Worm (Caenorhabditis elegans) whole organism, young adult: ENCODE measurements around the gene sre-42.

ENCODE experiments used
- B0019.2 ChIP-seq: fragments of 200-800 bp; sonication (Bioruptor generic); conservative IDR thresholded peaks from 2 replicates; pipeline ENCODE4 v1.3.6; 2022; ENCODE audit warnings: missing genetic modification reagents, missing genetic modification characterization, missing compliant biosample characterization
- B0035.1 ChIP-seq: sonication (generic microtip); optimal IDR thresholded peaks from 2 replicates; lab custom pipeline; 2016; ENCODE audit warnings: missing genetic modification characterization, mild to moderate bottlenecking, missing compliant biosample characterization, missing genotype, missing genetic modification reagents
- B0261.1 ChIP-seq: sonication (generic microtip); optimal IDR thresholded peaks from 2 replicates; lab custom pipeline; 2016; ENCODE audit warnings: mild to moderate bottlenecking, missing genetic modification characterization, moderate library complexity, missing compliant biosample characterization
- F52B5.7 ChIP-seq: sonication (generic microtip); optimal IDR thresholded peaks from 2 replicates; lab custom pipeline; 2016; ENCODE audit warnings: mild to moderate bottlenecking, missing genetic modification characterization, missing compliant biosample characterization
- F57A8.1 ChIP-seq: fragments of 200-800 bp; sonication (Bioruptor generic); optimal IDR thresholded peaks from 2 replicates; lab custom pipeline; 2018; ENCODE audit warnings: mild to moderate bottlenecking, missing genetic modification characterization, moderate library complexity, missing compliant biosample characterization
- F57C9.4 ChIP-seq: sonication (generic microtip); optimal IDR thresholded peaks from 2 replicates; lab custom pipeline; 2017; ENCODE audit warnings: mild to moderate bottlenecking, missing genetic modification characterization, missing compliant biosample characterization
- T07F8.4 ChIP-seq: sonication (generic microtip); optimal IDR thresholded peaks from 2 replicates; lab custom pipeline; 2016; ENCODE audit warnings: mild to moderate bottlenecking, missing genetic modification characterization, moderate library complexity, missing compliant biosample characterization
- T26A5.8 ChIP-seq: sonication (generic microtip); optimal IDR thresholded peaks from 2 replicates; lab custom pipeline; 2016; ENCODE audit warnings: missing genetic modification characterization, missing compliant biosample characterization
- ZK185.1 ChIP-seq: sonication (generic microtip); optimal IDR thresholded peaks from 2 replicates; lab custom pipeline; 2016; ENCODE audit warnings: mild to moderate bottlenecking, missing genetic modification characterization, missing compliant biosample characterization; ENCODE audit not compliant: poor library complexity, severe bottlenecking
- aptf-2 ChIP-seq: fragments of 200-800 bp; sonication (Bioruptor generic); conservative IDR thresholded peaks from 2 replicates; pipeline ENCODE4 v1.3.6; 2022; ENCODE audit warnings: missing genetic modification reagents, missing genetic modification characterization, missing compliant biosample characterization
- atf-7 ChIP-seq: sonication (generic microtip); optimal IDR thresholded peaks from 2 replicates; lab custom pipeline; 2017; ENCODE audit warnings: mild to moderate bottlenecking, missing genetic modification characterization, missing compliant biosample characterization
- attf-3 ChIP-seq: fragments of 200-800 bp; sonication (Bioruptor generic); conservative IDR thresholded peaks from 2 replicates; pipeline ENCODE4 v1.3.6; 2022; ENCODE audit warnings: missing genetic modification reagents, missing genetic modification characterization, missing compliant biosample characterization
- bed-2 ChIP-seq: fragments of 200-800 bp; sonication (Bioruptor generic); IDR thresholded peaks from 2 replicates; pipeline ENCODE4 v1.3.6; 2022; ENCODE audit warnings: missing genetic modification reagents, missing genetic modification characterization, missing compliant biosample characterization
- ccch-3 ChIP-seq: fragments of 200-800 bp; sonication (Bioruptor generic); optimal IDR thresholded peaks from 2 replicates; lab custom pipeline; 2018; ENCODE audit warnings: mild to moderate bottlenecking, missing genetic modification characterization, missing compliant biosample characterization
- ceh-40 ChIP-seq: fragments of 200-800 bp; sonication (Bioruptor generic); IDR thresholded peaks from 2 replicates; pipeline ENCODE4 v1.3.6; 2022; ENCODE audit warnings: missing genetic modification characterization, missing compliant biosample characterization
- ceh-91 ChIP-seq: fragments of 200-800 bp; sonication (Bioruptor generic); IDR thresholded peaks from 2 replicates; pipeline ENCODE4 v1.3.6; 2022; ENCODE audit warnings: missing genetic modification reagents, missing genetic modification characterization, missing compliant biosample characterization
- chd-7 ChIP-seq: sonication (generic microtip); optimal IDR thresholded peaks from 2 replicates; lab custom pipeline; 2016; ENCODE audit warnings: mild to moderate bottlenecking, missing genetic modification characterization, moderate library complexity, missing compliant biosample characterization
- egl-18 ChIP-seq: fragments of 200-800 bp; sonication (Bioruptor generic); IDR thresholded peaks from 2 replicates; pipeline ENCODE4 v1.3.6; 2022; ENCODE audit warnings: missing genetic modification reagents, missing genetic modification characterization, missing compliant biosample characterization
- egl-44 ChIP-seq: fragments of 200-800 bp; sonication (Bioruptor generic); IDR thresholded peaks from 2 replicates; pipeline ENCODE4 v1.3.6; 2022; ENCODE audit warnings: missing genetic modification reagents, missing genetic modification characterization, missing compliant biosample characterization
- ekl-4 ChIP-seq: fragments of 200-800 bp; sonication (Bioruptor generic); IDR thresholded peaks from 2 replicates; pipeline ENCODE4 v1.3.6; 2022; ENCODE audit warnings: missing genetic modification reagents, missing genetic modification characterization, missing compliant biosample characterization
- ets-4 ChIP-seq: fragments of 200-800 bp; sonication (Bioruptor generic); optimal IDR thresholded peaks from 2 replicates; lab custom pipeline; 2018; ENCODE audit warnings: mild to moderate bottlenecking, missing genetic modification characterization, missing compliant biosample characterization
- gei-17 ChIP-seq: fragments of 200-800 bp; sonication (Bioruptor generic); optimal IDR thresholded peaks from 2 replicates; lab custom pipeline; 2018; ENCODE audit warnings: mild to moderate bottlenecking, missing genetic modification characterization, missing compliant biosample characterization
- hrde-1 ChIP-seq: sonication (generic microtip); optimal IDR thresholded peaks from 2 replicates; lab custom pipeline; 2016; ENCODE audit warnings: missing genetic modification characterization, mild to moderate bottlenecking, missing compliant biosample characterization, moderate library complexity, missing genotype, missing genetic modification reagents, borderline replicate concordance
- lin-26 ChIP-seq: fragments of 200-800 bp; sonication (Bioruptor generic); IDR thresholded peaks from 2 replicates; pipeline ENCODE4 v1.3.6; 2022; ENCODE audit warnings: missing genetic modification reagents, missing genetic modification characterization, missing compliant biosample characterization
- lsl-1 ChIP-seq: fragments of 200-800 bp; sonication (Bioruptor generic); optimal IDR thresholded peaks from 2 replicates; lab custom pipeline; 2018; ENCODE audit warnings: mild to moderate bottlenecking, missing genetic modification characterization, moderate library complexity, missing compliant biosample characterization
- lsy-27 ChIP-seq: sonication (generic microtip); optimal IDR thresholded peaks from 2 replicates; lab custom pipeline; 2017; ENCODE audit warnings: missing genetic modification characterization, mild to moderate bottlenecking, missing compliant biosample characterization, antibody characterized with exemption, missing genotype, borderline replicate concordance; ENCODE audit not compliant: insufficient read depth
- mxl-1 ChIP-seq: sonication (generic microtip); optimal IDR thresholded peaks from 2 replicates; lab custom pipeline; 2016; ENCODE audit warnings: missing genetic modification characterization, missing compliant biosample characterization
- nfya-2 ChIP-seq: fragments of 200-800 bp; sonication (Bioruptor generic); IDR thresholded peaks from 2 replicates; pipeline ENCODE4 v1.3.6; 2022; ENCODE audit warnings: missing genetic modification reagents, missing genetic modification characterization, missing compliant biosample characterization
- nfyb-1 ChIP-seq: fragments of 200-800 bp; sonication (Bioruptor generic); IDR thresholded peaks from 2 replicates; pipeline ENCODE4 v1.3.6; 2022; ENCODE audit warnings: missing genetic modification reagents, missing genetic modification characterization, missing compliant biosample characterization
- rcor-1 ChIP-seq: fragments of 200-800 bp; sonication (Bioruptor generic); IDR thresholded peaks from 2 replicates; pipeline ENCODE4 v1.3.6; 2022; ENCODE audit warnings: missing genetic modification reagents, missing genetic modification characterization, missing compliant biosample characterization
- rec-8 ChIP-seq, 2 experiments: sonication (generic microtip); optimal IDR thresholded peaks; 2 replicates each; lab custom pipeline; 2016; ENCODE audit warnings: mild to moderate bottlenecking in 2 of 2, missing genetic modification characterization in 2 of 2, missing genetic modification reagents in 2 of 2, missing genotype in 2 of 2, missing biosample characterization in 1 of 2, missing compliant biosample characterization in 1 of 2, moderate library complexity in 1 of 2
- repo-1 ChIP-seq: sonication (generic microtip); optimal IDR thresholded peaks from 2 replicates; lab custom pipeline; 2017; ENCODE audit warnings: mild to moderate bottlenecking, missing genetic modification characterization, missing compliant biosample characterization
- snpc-4 ChIP-seq, 5 experiments: fragments of 150-350 bp in 1 of 5; sonication (generic microtip) in 4 of 5; optimal IDR thresholded peaks; 2 replicates each; lab custom pipeline; 2014 to 2018; ENCODE audit warnings: missing genetic modification characterization in 5 of 5, missing biosample characterization in 3 of 5, antibody characterized with exemption in 2 of 5, mild to moderate bottlenecking in 2 of 5, missing compliant biosample characterization in 2 of 5, missing genotype in 2 of 5, moderate library complexity in 2 of 5, missing genetic modification reagents in 1 of 5
- tbx-9 ChIP-seq: sonication (generic microtip); optimal IDR thresholded peaks from 2 replicates; lab custom pipeline; 2016; ENCODE audit warnings: borderline replicate concordance, missing genetic modification characterization, inconsistent platforms, missing compliant biosample characterization
- ztf-25 ChIP-seq: fragments of 200-800 bp; sonication (Bioruptor generic); IDR thresholded peaks from 2 replicates; pipeline ENCODE4 v1.3.6; 2022; ENCODE audit warnings: missing genetic modification reagents, missing genetic modification characterization, missing compliant biosample characterization
- ztf-6 ChIP-seq: fragments of 200-800 bp; sonication (Bioruptor generic); IDR thresholded peaks from 2 replicates; pipeline ENCODE4 v1.3.6; 2022; ENCODE audit warnings: missing genetic modification reagents, missing genetic modification characterization, missing compliant biosample characterization

Gene sre-42

ce11 chrII:12344787-12345186 lies 41.9 kb downstream of the sre-42 start, which contains the start of gene C44C11.6 (continued):
- TF ChIP-seq lin-26 (GFP tag; lab: Robert Waterston, UW) (0 out of 2 replicates have a peak, but pooled peaks have one; percentile 53), B0035.1 (no peak), rec-8 (tag; optimal IDR thresholded peaks at IDR 0.05; lab: Kevin White, UChicago) (no peak), ccch-3 (GFP tag; lab: Kevin White, UChicago) (no peak), ztf-25 (GFP tag; lab: Robert Waterston, UW) (no peak), ets-4 (GFP tag; lab: Kevin White, UChicago) (no peak), atf-7 (tag; lab: Kevin White, UChicago) (peak; percentile 32), ekl-4 (GFP tag; lab: Robert Waterston, UW) (no peak), ztf-6 (GFP tag; lab: Robert Waterston, UW) (no peak), egl-18 (GFP tag; lab: Robert Waterston, UW) (no peak), gei-17 (GFP tag; lab: Kevin White, UChicago) (no peak), repo-1 (tag; lab: Kevin White, UChicago) (no peak), snpc-4 (GFP tag; optimal IDR thresholded peaks at IDR 0.05; lab: Kevin White, UChicago) (no peak), snpc-4 (tag; optimal IDR thresholded peaks at IDR 0.05; lab: Kevin White, UChicago) (no peak), attf-3 (GFP tag; lab: Robert Waterston, UW) (no peak), T07F8.4 (tag; lab: Kevin White, UChicago) (no peak), F52B5.7 (peak; percentile 64), lsl-1 (GFP tag; lab: Kevin White, UChicago) (no peak), F57C9.4 (tag; lab: Kevin White, UChicago) (no peak), chd-7 (tag; lab: Kevin White, UChicago) (peak; percentile 4), ZK185.1 (tag; lab: Kevin White, UChicago) (no peak), tbx-9 (tag; lab: Kevin White, UChicago) (no peak), F57A8.1 (GFP tag; lab: Kevin White, UChicago) (no peak), nfya-2 (GFP tag; lab: Robert Waterston, UW) (no peak), ceh-91 (GFP tag; lab: Robert Waterston, UW) (no peak), rcor-1 (GFP tag; lab: Robert Waterston, UW) (no peak)

ce11 chrII:12343710-12344109 lies 43.0 kb downstream of the sre-42 start:
- TF ChIP-seq ceh-40 (no peak), nfyb-1 (GFP tag; lab: Robert Waterston, UW) (no peak), bed-2 (GFP tag; lab: Robert Waterston, UW) (no peak), tbx-9 (tag; lab: Kevin White, UChicago) (no peak), egl-44 (no peak), lsy-27 (tag; lab: Kevin White, UChicago) (no peak), hrde-1 (tag; lab: Kevin White, UChicago) (no peak), F57C9.4 (tag; lab: Kevin White, UChicago) (no peak), aptf-2 (GFP tag; lab: Robert Waterston, UW) (no peak), T26A5.8 (tag; lab: Kevin White, UChicago) (no peak), B0261.1 (tag; lab: Kevin White, UChicago) (no peak), mxl-1 (no peak), B0019.2 (GFP tag; lab: Robert Waterston, UW) (no peak), ztf-6 (GFP tag; lab: Robert Waterston, UW) (no peak), nfya-2 (GFP tag; lab: Robert Waterston, UW) (no peak)
